Worm (Caenorhabditis elegans): ENCODE data around the gene T05B9.2.

T05B9.2 gene

DNA sequence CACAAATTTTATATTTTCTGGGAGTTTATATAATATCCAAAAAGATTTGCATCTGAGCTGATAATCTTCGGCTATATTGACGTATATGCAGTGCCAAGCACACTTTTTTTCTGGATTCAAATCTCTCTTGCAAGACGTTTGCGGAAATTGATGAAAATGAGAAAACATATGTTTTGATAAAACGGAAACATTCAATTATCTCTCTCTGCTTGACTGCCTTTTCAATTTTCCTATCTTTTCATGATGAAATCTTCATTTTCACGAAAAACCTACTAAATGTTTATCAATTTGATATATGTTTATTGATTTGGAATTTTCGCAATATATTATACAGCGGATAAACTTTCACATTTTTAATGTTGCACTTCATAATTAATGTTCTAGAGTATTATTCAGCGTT is 52.3 kb downstream of the T05B9.2 start:
- TF ChIP-seq nhr-90 (tag; optimal IDR thresholded peaks at IDR 0.05) (no peak), lin-40 (tag; optimal IDR thresholded peaks at IDR 0.05) (no peak), T26A5.8 (tag; optimal IDR thresholded peaks at IDR 0.05) (no peak), attf-5 (GFP tag; optimal IDR thresholded peaks at IDR 0.05) (no peak), ztf-26 (tag; optimal IDR thresholded peaks at IDR 0.05) (no peak), B0261.1 (tag; optimal IDR thresholded peaks at IDR 0.05) (no peak), rec-8 (tag; optimal IDR thresholded peaks at IDR 0.05) (no peak), F52B5.7 (tag; optimal IDR thresholded peaks at IDR 0.05) (no peak), sdz-38 (tag; optimal IDR thresholded peaks at IDR 0.05) (no peak), F55B11.4 (tag; optimal IDR thresholded peaks at IDR 0.05; ENCODE audit: borderline replicate concordance, insufficient read depth) (no peak)
